Worm (Caenorhabditis elegans) whole organism, L4/young adult: ENCODE data around the gene T21C12.8.

ENCODE experiments used
- W03F9.2 ChIP-seq: fragments of 150-350 bp; optimal IDR thresholded peaks from 2 replicates; lab custom pipeline; 2014; ENCODE audit warnings: missing biosample characterization, missing genetic modification characterization
- him-1 ChIP-seq: sonication (generic microtip); optimal IDR thresholded peaks from 2 replicates; lab custom pipeline; 2016; ENCODE audit warnings: missing genotype, missing genetic modification reagents, missing genetic modification characterization, missing compliant biosample characterization

ce11 chrIII:10536087-10536723 is 16.6 kb downstream of the T21C12.8 start:
- no peak for TF ChIP-seq him-1
- no peak for TF ChIP-seq W03F9.2 (tag; lab: Kevin White, UChicago)
